Worm (Caenorhabditis elegans) whole organism, late embryonic: Measurements from ENCODE around the gene C05D12.3.

Experiments
- ahr-1 ChIP-seq: sonication (generic microtip); optimal IDR thresholded peaks from 2 replicates; lab custom pipeline; 2016; ENCODE audit warnings: missing genetic modification characterization, missing compliant biosample characterization
- elt-4 ChIP-seq: sonication (generic microtip); optimal IDR thresholded peaks from 2 replicates; lab custom pipeline; 2016; ENCODE audit warnings: missing genetic modification characterization, missing compliant biosample characterization
- nfya-1 ChIP-seq: sonication (generic microtip); optimal IDR thresholded peaks from 2 replicates; lab custom pipeline; 2017; ENCODE audit warnings: missing genetic modification characterization, mild to moderate bottlenecking, missing compliant biosample characterization, antibody characterized with exemption, moderate library complexity
- nhr-11 ChIP-seq: fragments of 150-350 bp; optimal IDR thresholded peaks from 2 replicates; lab custom pipeline; 2014; ENCODE audit warnings: missing biosample characterization, missing genetic modification characterization
- pag-3 ChIP-seq: sonication (generic microtip); optimal IDR thresholded peaks from 2 replicates; lab custom pipeline; 2016; ENCODE audit warnings: missing compliant biosample characterization, missing genetic modification characterization, borderline replicate concordance
- pat-9 ChIP-seq: fragments of 200-800 bp; sonication (Bioruptor generic); optimal IDR thresholded peaks from 2 replicates; lab custom pipeline; 2018; ENCODE audit warnings: mild to moderate bottlenecking, missing genetic modification characterization, moderate library complexity, missing compliant biosample characterization
- pha-2 ChIP-seq: sonication (generic microtip); optimal IDR thresholded peaks from 2 replicates; lab custom pipeline; 2017; ENCODE audit warnings: mild to moderate bottlenecking, missing genetic modification characterization, missing compliant biosample characterization
- pha-4 ChIP-seq: fragments of 150-350 bp; optimal IDR thresholded peaks from 2 replicates; lab custom pipeline; 2018; ENCODE audit warnings: missing biosample characterization, missing genetic modification reagents, missing genetic modification characterization
- ref-2 ChIP-seq: sonication (generic microtip); optimal IDR thresholded peaks from 2 replicates; lab custom pipeline; 2016; ENCODE audit warnings: missing genetic modification characterization, missing compliant biosample characterization
- rnt-1 ChIP-seq: sonication (generic microtip); optimal IDR thresholded peaks from 2 replicates; lab custom pipeline; 2016; ENCODE audit warnings: missing genetic modification characterization, missing compliant biosample characterization
- ttx-3 ChIP-seq: sonication (generic microtip); optimal IDR thresholded peaks from 2 replicates; lab custom pipeline; 2016; ENCODE audit warnings: missing genetic modification reagents, missing genetic modification characterization, missing compliant biosample characterization
- unc-55 ChIP-seq: sonication (generic microtip); optimal IDR thresholded peaks from 2 replicates; lab custom pipeline; 2017; ENCODE audit warnings: missing biosample characterization, missing genetic modification reagents, missing genetic modification characterization
- unc-86 ChIP-seq: sonication (generic microtip); optimal IDR thresholded peaks from 2 replicates; lab custom pipeline; 2016; ENCODE audit warnings: missing genetic modification characterization, missing compliant biosample characterization

ce11 chrII:11383058-11383457, 42.0 kb upstream of the C05D12.3 start, which contains the start of the genes C33B4.5 and C33B4.4:
- TF ChIP-seq nfya-1 (tag; lab: Kevin White, UChicago) (no peak), nhr-11 (tag; lab: Kevin White, UChicago) (no peak), pat-9 (no peak), ref-2 (tag; lab: Kevin White, UChicago) (no peak), pha-2 (tag; lab: Kevin White, UChicago) (no peak), elt-4 (no peak), unc-55 (GFP tag; lab: Kevin White, UChicago) (no peak), pha-4 (tag; lab: Kevin White, UChicago) (no peak), unc-86 (no peak), rnt-1 (no peak), ttx-3 (no peak), ahr-1 (no peak), pag-3 (no peak)
